Fruit fly (Drosophila melanogaster): ENCODE data around the gene Art6.

DNA sequence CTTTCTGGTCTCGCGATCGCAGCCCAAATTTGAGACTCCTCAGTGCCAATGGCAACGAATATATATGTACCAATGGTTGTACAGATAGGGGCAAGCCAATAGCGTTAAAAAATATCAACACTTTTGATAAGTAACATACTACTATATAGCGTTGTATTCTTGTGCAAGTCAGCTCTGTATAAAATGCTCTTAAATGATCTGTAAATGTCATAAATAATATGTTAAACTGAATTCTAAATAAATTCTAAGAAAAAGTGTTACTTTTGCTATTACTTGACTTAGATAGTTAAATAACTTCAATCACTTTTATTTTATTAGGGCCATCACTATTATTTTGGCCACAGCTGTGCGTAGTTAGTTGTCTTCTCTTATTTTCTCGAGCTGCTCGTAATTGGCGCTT lies 11.0 kb downstream of the Art6 start:
- TF ChIP-seq usp (GFP tag; optimal IDR thresholded peaks at IDR 0.05) (no peak), psq (optimal IDR thresholded peaks at IDR 0.05) (no peak)
